Worm (Caenorhabditis elegans) whole organism, mixed stage, embryonic: ENCODE results near the gene ZC132.3.

Experiments used
- M03D4.4 ChIP-seq: sonication (generic microtip); optimal IDR thresholded peaks from 2 replicates; lab custom pipeline; 2017; ENCODE audit warnings: mild to moderate bottlenecking, missing genetic modification characterization, missing compliant biosample characterization
- bed-3 ChIP-seq: fragments of 200-800 bp; sonication (Bioruptor generic); optimal IDR thresholded peaks from 3 replicates; lab custom pipeline; 2018; ENCODE audit warnings: mild to moderate bottlenecking, missing genetic modification characterization, moderate library complexity, missing compliant biosample characterization
- blmp-1 ChIP-seq: fragments of 150-350 bp; optimal IDR thresholded peaks from 2 replicates; lab custom pipeline; 2014; ENCODE audit warnings: missing biosample characterization, missing genetic modification characterization
- ceh-39 ChIP-seq: fragments of 150-350 bp; optimal IDR thresholded peaks from 2 replicates; lab custom pipeline; 2014; ENCODE audit warnings: missing biosample characterization, missing genetic modification characterization
- ceh-43 ChIP-seq: fragments of 200-800 bp; sonication (Bioruptor generic); optimal IDR thresholded peaks from 2 replicates; lab custom pipeline; 2018; ENCODE audit warnings: mild to moderate bottlenecking, missing genetic modification characterization, moderate library complexity, missing compliant biosample characterization
- ceh-83 ChIP-seq: fragments of 200-800 bp; sonication (Bioruptor generic); optimal IDR thresholded peaks from 2 replicates; lab custom pipeline; 2018; ENCODE audit warnings: mild to moderate bottlenecking, missing genetic modification characterization, missing compliant biosample characterization
- ces-1 ChIP-seq: fragments of 150-350 bp; optimal IDR thresholded peaks from 2 replicates; lab custom pipeline; 2014; ENCODE audit warnings: missing biosample characterization, missing genetic modification reagents, missing genetic modification characterization
- cnd-1 ChIP-seq: fragments of 200-800 bp; sonication (Bioruptor generic); optimal IDR thresholded peaks from 2 replicates; lab custom pipeline; 2018; ENCODE audit warnings: mild to moderate bottlenecking, missing genetic modification characterization, missing compliant biosample characterization
- drap-1 ChIP-seq: fragments of 200-800 bp; sonication (Bioruptor generic); optimal IDR thresholded peaks from 3 replicates; lab custom pipeline; 2018; ENCODE audit warnings: mild to moderate bottlenecking, missing genetic modification characterization, missing compliant biosample characterization
- elt-1 ChIP-seq: sonication (generic microtip); optimal IDR thresholded peaks from 2 replicates; lab custom pipeline; 2017; ENCODE audit warnings: missing genetic modification characterization, mild to moderate bottlenecking, missing compliant biosample characterization, antibody characterized with exemption, moderate library complexity, borderline replicate concordance; ENCODE audit not compliant: insufficient read depth
- elt-3 ChIP-seq: fragments of 150-350 bp; optimal IDR thresholded peaks from 2 replicates; lab custom pipeline; 2014; ENCODE audit warnings: missing biosample characterization, missing genetic modification characterization
- flh-1 ChIP-seq: fragments of 200-800 bp; sonication (Bioruptor generic); optimal IDR thresholded peaks from 2 replicates; lab custom pipeline; 2018; ENCODE audit warnings: mild to moderate bottlenecking, missing genetic modification characterization, moderate library complexity, missing compliant biosample characterization
- ham-2 ChIP-seq: fragments of 200-800 bp; sonication (Bioruptor generic); optimal IDR thresholded peaks from 2 replicates; lab custom pipeline; 2018; ENCODE audit warnings: mild to moderate bottlenecking, missing genetic modification characterization, missing compliant biosample characterization
- hlh-1 ChIP-seq: fragments of 150-350 bp; optimal IDR thresholded peaks from 2 replicates; lab custom pipeline; 2014; ENCODE audit warnings: missing biosample characterization, missing genetic modification reagents, missing genetic modification characterization
- lin-13 ChIP-seq: fragments of 150-350 bp; optimal IDR thresholded peaks from 2 replicates; lab custom pipeline; 2014; ENCODE audit warnings: missing biosample characterization, missing genetic modification characterization
- lin-32 ChIP-seq: fragments of 200-800 bp; sonication (Bioruptor generic); optimal IDR thresholded peaks from 2 replicates; lab custom pipeline; 2018; ENCODE audit warnings: mild to moderate bottlenecking, missing genetic modification characterization, missing compliant biosample characterization
- lsy-2 ChIP-seq: fragments of 150-350 bp; optimal IDR thresholded peaks from 2 replicates; lab custom pipeline; 2014; ENCODE audit warnings: missing biosample characterization, missing genetic modification characterization
- mab-5 ChIP-seq: fragments of 150-350 bp; optimal IDR thresholded peaks from 2 replicates; lab custom pipeline; 2014; ENCODE audit warnings: missing biosample characterization, missing genetic modification characterization
- mep-1 ChIP-seq: fragments of 150-350 bp; optimal IDR thresholded peaks from 2 replicates; lab custom pipeline; 2017; ENCODE audit warnings: missing biosample characterization, missing genetic modification reagents, missing genetic modification characterization, inconsistent platforms
- mls-2 ChIP-seq: sonication (generic microtip); optimal IDR thresholded peaks from 2 replicates; lab custom pipeline; 2016; ENCODE audit warnings: mild to moderate bottlenecking, missing genetic modification characterization, moderate library complexity, missing compliant biosample characterization
- nhr-12 ChIP-seq: fragments of 150-350 bp; optimal IDR thresholded peaks from 2 replicates; lab custom pipeline; 2014; ENCODE audit warnings: missing biosample characterization, missing genetic modification characterization
- nhr-2 ChIP-seq: fragments of 150-350 bp; optimal IDR thresholded peaks from 2 replicates; lab custom pipeline; 2014; ENCODE audit warnings: missing biosample characterization, missing genetic modification characterization
- nhr-237 ChIP-seq: fragments of 150-350 bp; optimal IDR thresholded peaks from 2 replicates; lab custom pipeline; 2014; ENCODE audit warnings: missing biosample characterization, missing genetic modification characterization
- nhr-28 ChIP-seq: fragments of 150-350 bp; optimal IDR thresholded peaks from 2 replicates; lab custom pipeline; 2014; ENCODE audit warnings: missing biosample characterization, missing genetic modification characterization
- nhr-76 ChIP-seq: sonication (generic microtip); optimal IDR thresholded peaks from 2 replicates; lab custom pipeline; 2017; ENCODE audit warnings: missing biosample characterization, missing genetic modification characterization
- pha-4 ChIP-seq: fragments of 150-350 bp; optimal IDR thresholded peaks from 2 replicates; lab custom pipeline; 2018; ENCODE audit warnings: missing biosample characterization, missing genetic modification reagents, missing genetic modification characterization
- sem-2 ChIP-seq: fragments of 200-800 bp; sonication (Bioruptor generic); optimal IDR thresholded peaks from 2 replicates; lab custom pipeline; 2018; ENCODE audit warnings: mild to moderate bottlenecking, missing genetic modification characterization, missing compliant biosample characterization
- snpc-4 ChIP-seq: fragments of 150-350 bp; optimal IDR thresholded peaks from 2 replicates; lab custom pipeline; 2014; ENCODE audit warnings: missing biosample characterization, missing genetic modification characterization
- sptf-1 ChIP-seq: sonication (generic microtip); optimal IDR thresholded peaks from 2 replicates; lab custom pipeline; 2017; ENCODE audit warnings: mild to moderate bottlenecking, missing genetic modification characterization, moderate library complexity, missing compliant biosample characterization
- tbx-8 ChIP-seq: fragments of 200-800 bp; sonication (Bioruptor generic); optimal IDR thresholded peaks from 2 replicates; lab custom pipeline; 2018; ENCODE audit warnings: mild to moderate bottlenecking, missing genetic modification characterization, moderate library complexity, missing compliant biosample characterization
- unc-120 ChIP-seq: sonication (generic microtip); optimal IDR thresholded peaks from 2 replicates; lab custom pipeline; 2017; ENCODE audit warnings: missing genetic modification characterization, missing compliant biosample characterization; ENCODE audit not compliant: poor library complexity, severe bottlenecking
- unc-39 ChIP-seq: fragments of 150-350 bp; optimal IDR thresholded peaks from 2 replicates; lab custom pipeline; 2014; ENCODE audit warnings: missing biosample characterization, missing genetic modification characterization
- unc-62 ChIP-seq: fragments of 150-350 bp; optimal IDR thresholded peaks from 2 replicates; lab custom pipeline; 2014; ENCODE audit warnings: missing biosample characterization, missing genetic modification reagents, missing genetic modification characterization
- zip-8 ChIP-seq: fragments of 150-350 bp; optimal IDR thresholded peaks from 2 replicates; lab custom pipeline; 2014; ENCODE audit warnings: missing biosample characterization, missing genetic modification characterization
- ztf-11 ChIP-seq: fragments of 150-350 bp; optimal IDR thresholded peaks from 2 replicates; lab custom pipeline; 2014; ENCODE audit warnings: missing biosample characterization, missing genetic modification characterization

ZC132.3 gene

DNA sequence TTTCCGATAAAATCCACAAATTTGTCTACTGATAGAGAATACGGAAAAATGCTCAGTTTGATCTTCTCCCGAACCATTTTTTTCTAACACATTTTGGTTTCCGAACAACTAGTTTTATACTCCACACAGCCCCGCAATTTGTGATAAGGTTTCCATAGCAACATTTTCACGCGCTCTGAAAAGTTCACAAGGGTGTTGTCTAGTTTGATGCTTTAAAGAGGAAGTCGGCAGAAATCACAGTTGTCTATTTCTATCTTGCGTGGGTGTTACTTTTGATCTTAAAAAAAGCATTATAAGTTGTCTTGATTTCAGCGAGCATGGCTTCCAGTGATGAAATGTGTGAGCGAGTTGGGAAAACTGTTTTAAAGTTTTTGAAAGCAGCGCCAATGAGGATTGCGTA is at the start of gene ZC132.3:
Gene ZC132.3 (minus strand): TSS at position 101 of the 400 bp plus-strand sequence.
- TF ChIP-seq nhr-76 (tag; lab: Kevin White, UChicago) (no peak), mls-2 (tag; lab: Kevin White, UChicago) (no peak), zip-8 (tag; lab: Kevin White, UChicago) (no peak), unc-62 (GFP tag; lab: Kevin White, UChicago) (no peak), M03D4.4 (no peak), blmp-1 (tag; lab: Kevin White, UChicago) (no peak)

DNA sequence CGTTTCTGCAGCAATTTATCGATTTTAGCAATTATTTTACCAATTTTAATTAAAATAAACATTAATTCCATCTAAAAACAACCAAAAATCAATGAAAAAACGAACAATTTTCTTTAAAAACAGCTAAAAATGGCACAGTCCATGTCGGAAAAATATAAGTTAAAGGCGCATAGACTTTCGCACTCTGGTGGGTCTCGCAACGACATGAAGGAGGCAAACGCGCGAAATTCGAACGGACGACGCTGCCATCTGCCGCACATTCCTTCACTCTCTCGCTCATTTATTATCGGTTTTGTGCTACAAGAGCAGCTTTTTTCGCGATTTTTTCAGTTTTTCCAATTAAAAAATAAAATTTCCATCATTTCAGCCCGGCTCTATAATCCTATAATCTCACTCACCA is 47.2 kb upstream of the ZC132.3 start, which contains the start of gene mcm-7:
Gene mcm-7 (plus strand): TSS at position 368 of the 400 bp plus-strand sequence.
- no peak for TF ChIP-seq elt-1 (tag; lab: Kevin White, UChicago)
- peak; percentile 78 for TF ChIP-seq pha-4 (tag; lab: Kevin White, UChicago)
- TF ChIP-seq mep-1 (tag; lab: Kevin White, UChicago) = peak; percentile 40
- TF ChIP-seq zip-8 (tag; lab: Kevin White, UChicago) = no peak
- no peak for TF ChIP-seq unc-39 (tag; lab: Kevin White, UChicago)
- TF ChIP-seq flh-1 (GFP tag; lab: Kevin White, UChicago) = no peak
- peak; percentile 68 for TF ChIP-seq lin-13
- no peak for TF ChIP-seq nhr-28 (tag; lab: Kevin White, UChicago)
- TF ChIP-seq unc-62 (GFP tag; lab: Kevin White, UChicago) = no peak
- TF ChIP-seq tbx-8 (GFP tag; lab: Kevin White, UChicago) = no peak
- no peak for TF ChIP-seq ham-2 (GFP tag; lab: Kevin White, UChicago)
- no peak for TF ChIP-seq sem-2 (GFP tag; lab: Kevin White, UChicago)
- no peak for TF ChIP-seq ceh-43 (GFP tag; lab: Kevin White, UChicago)
- TF ChIP-seq unc-120 (tag; lab: Kevin White, UChicago) = no peak
- no peak for TF ChIP-seq bed-3 (GFP tag; lab: Kevin White, UChicago)
- peak; percentile 74 for TF ChIP-seq lsy-2 (tag; lab: Kevin White, UChicago)
- no peak for TF ChIP-seq ceh-83
- TF ChIP-seq mls-2 (tag; lab: Kevin White, UChicago) = no peak
- no peak for TF ChIP-seq nhr-76 (tag; lab: Kevin White, UChicago)
- no peak for TF ChIP-seq mab-5 (tag; lab: Kevin White, UChicago)
- no peak for TF ChIP-seq blmp-1 (tag; lab: Kevin White, UChicago)
- TF ChIP-seq ces-1 (GFP tag; lab: Kevin White, UChicago) = no peak
- TF ChIP-seq nhr-12 (tag; lab: Kevin White, UChicago) = no peak
- no peak for TF ChIP-seq lin-32
- TF ChIP-seq elt-3 = no peak
- peak; percentile 1 for TF ChIP-seq nhr-237 (tag; lab: Kevin White, UChicago)
- TF ChIP-seq drap-1 (GFP tag; lab: Kevin White, UChicago) = no peak
- peak; percentile 50 for TF ChIP-seq cnd-1 (tag; lab: Kevin White, UChicago)
- TF ChIP-seq snpc-4 (tag; lab: Kevin White, UChicago) = no peak
- TF ChIP-seq nhr-2 (tag; lab: Kevin White, UChicago) = no peak
- peak; percentile 64 for TF ChIP-seq ceh-39 (tag; lab: Kevin White, UChicago)
- no peak for TF ChIP-seq sptf-1
- no peak for TF ChIP-seq ztf-11 (tag; lab: Kevin White, UChicago)
- TF ChIP-seq M03D4.4 = no peak
- TF ChIP-seq hlh-1 (tag; lab: Kevin White, UChicago) = peak; percentile 59

DNA sequence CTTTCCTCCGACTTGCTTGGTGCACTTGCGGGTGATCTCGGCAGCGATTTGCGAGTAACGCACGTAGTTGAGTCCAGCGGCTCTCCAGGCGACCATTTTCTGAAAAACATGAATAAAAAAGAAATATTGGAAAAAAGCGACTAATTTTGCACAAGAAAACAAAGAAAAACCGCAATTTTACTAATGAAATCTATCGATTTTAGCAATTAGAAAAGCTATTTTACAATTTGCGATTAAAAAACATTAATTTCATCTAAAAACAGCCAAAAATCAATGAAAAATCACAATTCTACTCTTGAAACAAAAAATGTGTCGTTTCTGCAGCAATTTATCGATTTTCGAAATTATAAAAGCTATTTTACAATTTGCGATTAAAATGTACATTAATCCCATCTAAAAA is 46.7 kb upstream of the ZC132.3 start, which contains the start of gene hpo-18:
Gene hpo-18 (minus strand): TSS at position 101 of the 400 bp plus-strand sequence.
- TF ChIP-seq hlh-1 (tag; lab: Kevin White, UChicago) (no peak), nhr-237 (tag; lab: Kevin White, UChicago) (no peak), unc-39 (tag; lab: Kevin White, UChicago) (no peak), lin-13 (no peak), ceh-43 (GFP tag; lab: Kevin White, UChicago) (no peak), sem-2 (GFP tag; lab: Kevin White, UChicago) (no peak), nhr-12 (tag; lab: Kevin White, UChicago) (no peak), ham-2 (GFP tag; lab: Kevin White, UChicago) (no peak), ceh-39 (tag; lab: Kevin White, UChicago) (no peak), mls-2 (tag; lab: Kevin White, UChicago) (no peak), pha-4 (tag; lab: Kevin White, UChicago) (no peak), nhr-2 (tag; lab: Kevin White, UChicago) (no peak), drap-1 (GFP tag; lab: Kevin White, UChicago) (no peak)
